Worm (Caenorhabditis elegans): Measurements from ENCODE around the gene Y17D7B.3.

DNA sequence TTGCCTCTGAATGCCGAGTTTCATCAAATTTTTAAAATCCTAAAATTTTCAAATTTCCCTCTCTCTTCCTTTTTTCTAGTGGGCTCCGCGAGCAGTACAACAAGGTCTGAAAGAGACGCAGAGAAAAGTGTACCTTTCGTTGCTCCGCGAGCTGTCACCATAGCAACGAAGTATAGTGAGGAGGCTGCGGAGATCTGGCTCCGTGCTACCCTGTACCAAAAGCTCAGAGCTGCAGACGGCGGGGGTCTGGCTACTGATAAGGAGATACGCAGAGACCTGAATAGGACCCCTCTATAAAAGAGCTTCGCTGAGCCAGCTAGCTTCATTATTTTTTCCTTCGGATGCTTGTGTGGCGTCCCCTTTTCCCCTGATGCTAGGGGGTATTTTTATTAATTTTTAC lies 3.1 kb downstream of the Y17D7B.3 start, which contains the start of gene Y17D7B.10:
- no peak for TF ChIP-seq unc-39 (tag; optimal IDR thresholded peaks at IDR 0.05)
- TF ChIP-seq mep-1 (tag; optimal IDR thresholded peaks at IDR 0.05) = no peak
- no peak for TF ChIP-seq unc-62 (GFP tag; optimal IDR thresholded peaks at IDR 0.05)
- no peak for TF ChIP-seq ceh-83 (GFP tag; optimal IDR thresholded peaks at IDR 0.05)
- TF ChIP-seq nhr-76 (tag; optimal IDR thresholded peaks at IDR 0.05) = no peak
- TF ChIP-seq ztf-11 (tag; optimal IDR thresholded peaks at IDR 0.05) = no peak
- no peak for TF ChIP-seq lin-13 (tag; optimal IDR thresholded peaks at IDR 0.05)
- no peak for TF ChIP-seq nhr-12 (tag; optimal IDR thresholded peaks at IDR 0.05)
- no peak for TF ChIP-seq pha-4 (tag; optimal IDR thresholded peaks at IDR 0.05)
- TF ChIP-seq tbx-8 (GFP tag; optimal IDR thresholded peaks at IDR 0.05) = no peak
- no peak for TF ChIP-seq elt-3 (tag; optimal IDR thresholded peaks at IDR 0.05)
- no peak for TF ChIP-seq snpc-4 (tag; optimal IDR thresholded peaks at IDR 0.05)
- TF ChIP-seq nhr-237 (tag; optimal IDR thresholded peaks at IDR 0.05) = no peak
- no peak for TF ChIP-seq ceh-39 (tag; optimal IDR thresholded peaks at IDR 0.05)

Data from whole organism, mixed stage, embryonic.